Worm (Caenorhabditis elegans): ENCODE data around the gene srx-44.

- TF ChIP-seq F49E8.2 (tag; optimal IDR thresholded peaks at IDR 0.05; ENCODE audit: insufficient read depth), result no peak
- no peak for TF ChIP-seq dpff-1 (tag; optimal IDR thresholded peaks at IDR 0.05)
- TF ChIP-seq rec-8 (tag; optimal IDR thresholded peaks at IDR 0.05), result no peak
- TF ChIP-seq unc-62 (GFP tag; optimal IDR thresholded peaks at IDR 0.05), result no peak
- no peak for TF ChIP-seq pha-4 (tag; optimal IDR thresholded peaks at IDR 0.05)
- TF ChIP-seq Y95B8A.8 (GFP tag; IDR thresholded peaks at IDR 0.05), result no peak
- TF ChIP-seq ZK185.1 (tag; optimal IDR thresholded peaks at IDR 0.05; ENCODE audit: poor library complexity, severe bottlenecking), result no peak
- TF ChIP-seq xnd-1 (tag; optimal IDR thresholded peaks at IDR 0.05), result no peak
- TF ChIP-seq T07F8.4 (tag; optimal IDR thresholded peaks at IDR 0.05), result no peak
- TF ChIP-seq him-1 (tag; optimal IDR thresholded peaks at IDR 0.05), result no peak
- no peak for TF ChIP-seq F33H1.4 (GFP tag; IDR thresholded peaks at IDR 0.05)
- TF ChIP-seq die-1 (tag; optimal IDR thresholded peaks at IDR 0.05), result no peak
These were observed 22.5 kb downstream of the srx-44 start for ce11 chrV:16042743-16043014.
